Worm (Caenorhabditis elegans) whole organism, L1 larva: ENCODE measurements around the gene C14C10.10.

Experiments used
- C04F5.9 ChIP-seq: sonication (generic microtip); optimal IDR thresholded peaks from 2 replicates; lab custom pipeline; 2016; ENCODE audit warnings: missing genetic modification characterization, missing compliant biosample characterization
- C16A3.4 ChIP-seq: fragments of 150-350 bp; optimal IDR thresholded peaks from 2 replicates; lab custom pipeline; 2014; ENCODE audit warnings: missing biosample characterization, missing genetic modification characterization
- alr-1 ChIP-seq: fragments of 200-800 bp; sonication (Bioruptor generic); optimal IDR thresholded peaks from 2 replicates; lab custom pipeline; 2018; ENCODE audit warnings: borderline replicate concordance, mild to moderate bottlenecking, missing genetic modification characterization, missing compliant biosample characterization
- ceh-8 ChIP-seq: fragments of 200-800 bp; sonication (Bioruptor generic); optimal IDR thresholded peaks from 2 replicates; lab custom pipeline; 2018; ENCODE audit warnings: mild to moderate bottlenecking, missing genetic modification characterization, moderate library complexity, missing compliant biosample characterization
- ceh-82 ChIP-seq, 3 experiments: fragments of 150-350 bp in 1 of 3; sonication (generic microtip) in 2 of 3; optimal IDR thresholded peaks; 2 replicates each; lab custom pipeline; 2014 to 2017; ENCODE audit warnings: missing biosample characterization in 3 of 3, missing genetic modification characterization in 3 of 3
- ceh-90 ChIP-seq: sonication (generic microtip); optimal IDR thresholded peaks from 2 replicates; lab custom pipeline; 2016; ENCODE audit warnings: missing genetic modification characterization, missing compliant biosample characterization
- dsc-1 ChIP-seq: sonication (generic microtip); optimal IDR thresholded peaks from 2 replicates; lab custom pipeline; 2016; ENCODE audit warnings: mild to moderate bottlenecking, missing genetic modification characterization, missing compliant biosample characterization
- efl-1 ChIP-seq, 4 experiments: fragments of 150-350 bp; optimal IDR thresholded peaks in 3 of 4; peaks in 1 of 4; 1 replicate in 1 of 4; 2 replicates in 3 of 4; lab custom pipeline; 2014; ENCODE audit warnings: missing biosample characterization in 2 of 4, missing genetic modification characterization in 2 of 4, missing genetic modification reagents in 2 of 4
- ets-5 ChIP-seq: fragments of 200-800 bp; sonication (Bioruptor generic); IDR thresholded peaks from 2 replicates; pipeline ENCODE4 v1.3.6; 2022; ENCODE audit warnings: missing genetic modification characterization, missing compliant biosample characterization
- fkh-8 ChIP-seq: sonication (generic microtip); optimal IDR thresholded peaks from 2 replicates; lab custom pipeline; 2016; ENCODE audit warnings: mild to moderate bottlenecking, missing genetic modification characterization, missing compliant biosample characterization
- fos-1 ChIP-seq: fragments of 150-350 bp; optimal IDR thresholded peaks from 2 replicates; lab custom pipeline; 2014; ENCODE audit warnings: missing biosample characterization, missing genetic modification characterization
- jun-1 ChIP-seq: fragments of 150-350 bp; optimal IDR thresholded peaks from 2 replicates; lab custom pipeline; 2014; ENCODE audit warnings: missing biosample characterization, missing genetic modification reagents, missing genetic modification characterization
- lin-14 ChIP-seq: fragments of 200-800 bp; sonication (Bioruptor generic); optimal IDR thresholded peaks from 2 replicates; lab custom pipeline; 2018; ENCODE audit warnings: mild to moderate bottlenecking, missing genetic modification characterization, moderate library complexity, missing compliant biosample characterization
- lin-39 ChIP-seq: fragments of 150-350 bp; optimal IDR thresholded peaks from 2 replicates; lab custom pipeline; 2014; ENCODE audit warnings: missing biosample characterization, missing genetic modification reagents, missing genetic modification characterization
- mdl-1 ChIP-seq, 2 experiments: fragments of 150-350 bp; optimal IDR thresholded peaks; 2 replicates each; lab custom pipeline; 2014 to 2017; ENCODE audit warnings: missing biosample characterization in 2 of 2, missing genetic modification characterization in 2 of 2, inconsistent platforms in 1 of 2
- mef-2 ChIP-seq: fragments of 150-350 bp; optimal IDR thresholded peaks from 2 replicates; lab custom pipeline; 2014; ENCODE audit warnings: missing biosample characterization, missing genetic modification characterization
- mep-1 ChIP-seq: fragments of 150-350 bp; optimal IDR thresholded peaks from 2 replicates; lab custom pipeline; 2014; ENCODE audit warnings: missing biosample characterization, missing genetic modification characterization
- nhr-11 ChIP-seq: fragments of 150-350 bp; optimal IDR thresholded peaks from 2 replicates; lab custom pipeline; 2014; ENCODE audit warnings: missing biosample characterization, missing genetic modification characterization
- nhr-19 ChIP-seq: fragments of 200-800 bp; sonication (Bioruptor generic); conservative IDR thresholded peaks from 2 replicates; pipeline ENCODE4 v1.3.6; 2022; ENCODE audit warnings: missing genetic modification characterization, missing compliant biosample characterization
- nhr-20 ChIP-seq: sonication (generic microtip); optimal IDR thresholded peaks from 2 replicates; lab custom pipeline; 2016; ENCODE audit warnings: mild to moderate bottlenecking, missing genetic modification characterization, missing compliant biosample characterization
- nhr-237 ChIP-seq: fragments of 150-350 bp; optimal IDR thresholded peaks from 2 replicates; lab custom pipeline; 2014; ENCODE audit warnings: missing biosample characterization, missing genetic modification characterization
- nhr-71 ChIP-seq: sonication (generic microtip); optimal IDR thresholded peaks from 2 replicates; lab custom pipeline; 2016; ENCODE audit warnings: mild to moderate bottlenecking, missing genetic modification characterization, moderate library complexity, missing compliant biosample characterization
- nhr-76 ChIP-seq: sonication (generic microtip); optimal IDR thresholded peaks from 2 replicates; lab custom pipeline; 2017; ENCODE audit warnings: missing biosample characterization, missing genetic modification characterization
- nhr-90 ChIP-seq: sonication (generic microtip); optimal IDR thresholded peaks from 2 replicates; lab custom pipeline; 2016; ENCODE audit warnings: mild to moderate bottlenecking, missing genetic modification characterization, missing compliant biosample characterization; ENCODE audit not compliant: poor library complexity
- pax-3 ChIP-seq: fragments of 200-800 bp; sonication (Bioruptor generic); optimal IDR thresholded peaks from 2 replicates; lab custom pipeline; 2018; ENCODE audit warnings: mild to moderate bottlenecking, missing genetic modification characterization, moderate library complexity, missing compliant biosample characterization
- skn-1 ChIP-seq: fragments of 150-350 bp; optimal IDR thresholded peaks from 2 replicates; lab custom pipeline; 2014; ENCODE audit warnings: missing biosample characterization, missing genetic modification characterization
- snpc-4 ChIP-seq: fragments of 150-350 bp; optimal IDR thresholded peaks from 2 replicates; lab custom pipeline; 2014; ENCODE audit warnings: missing biosample characterization, missing genetic modification characterization
- snu-23 ChIP-seq: sonication (generic microtip); optimal IDR thresholded peaks from 2 replicates; lab custom pipeline; 2016; ENCODE audit warnings: missing genetic modification characterization, missing compliant biosample characterization
- sox-4 ChIP-seq: sonication (generic microtip); optimal IDR thresholded peaks from 2 replicates; lab custom pipeline; 2016; ENCODE audit warnings: missing genetic modification characterization, missing compliant biosample characterization
- sptf-1 ChIP-seq: fragments of 150-350 bp; optimal IDR thresholded peaks from 2 replicates; lab custom pipeline; 2014; ENCODE audit warnings: missing biosample characterization, missing genetic modification characterization
- tbx-2 ChIP-seq: sonication (generic microtip); optimal IDR thresholded peaks from 2 replicates; lab custom pipeline; 2016; ENCODE audit warnings: missing genetic modification characterization, missing compliant biosample characterization
- unc-130 ChIP-seq: fragments of 150-350 bp; optimal IDR thresholded peaks from 2 replicates; lab custom pipeline; 2017; ENCODE audit warnings: missing biosample characterization, missing genetic modification characterization, inconsistent platforms
- unc-30 ChIP-seq: sonication (generic microtip); optimal IDR thresholded peaks from 2 replicates; lab custom pipeline; 2017; ENCODE audit warnings: missing biosample characterization, missing genetic modification characterization
- unc-62 ChIP-seq: fragments of 150-350 bp; optimal IDR thresholded peaks from 2 replicates; lab custom pipeline; 2014; ENCODE audit warnings: missing biosample characterization, missing genetic modification reagents, missing genetic modification characterization
- vab-15 ChIP-seq: sonication (generic microtip); optimal IDR thresholded peaks from 2 replicates; lab custom pipeline; 2017; ENCODE audit warnings: missing genotype, mild to moderate bottlenecking, missing genetic modification characterization, missing compliant biosample characterization
- zip-4 ChIP-seq: fragments of 200-800 bp; sonication (Bioruptor generic); optimal IDR thresholded peaks from 2 replicates; lab custom pipeline; 2018; ENCODE audit warnings: mild to moderate bottlenecking, missing genetic modification characterization, moderate library complexity, missing compliant biosample characterization
- ztf-4 ChIP-seq: fragments of 150-350 bp; optimal IDR thresholded peaks from 2 replicates; lab custom pipeline; 2014; ENCODE audit warnings: missing biosample characterization, missing genetic modification characterization

C14C10.10 gene

ce11 chrV:12584771-12585170 lies 14.2 kb downstream of the C14C10.10 start:
- TF ChIP-seq mdl-1 (tag; optimal IDR thresholded peaks at IDR 0.05; lab: Kevin White, UChicago) (no peak), lin-39 (no peak), nhr-19 (GFP tag; lab: Robert Waterston, UW) (no peak), lin-14 (GFP tag; lab: Kevin White, UChicago) (peak; percentile 34), pax-3 (tag; lab: Kevin White, UChicago) (peak; percentile 5)

ce11 chrV:12583421-12583820 lies 15.5 kb downstream of the C14C10.10 start:
- TF ChIP-seq tbx-2 (tag; lab: Kevin White, UChicago) (peak; percentile 25), nhr-71 (tag; lab: Kevin White, UChicago) (peak; percentile 24), unc-62 (no peak), efl-1 (optimal IDR thresholded peaks at IDR 0.05; lab: Kevin White, UChicago) (no peak), efl-1 (GFP tag; optimal IDR thresholded peaks at IDR 0.05 in 1 of 2; lab: Kevin White, UChicago) (peak in 1 of 2 experiments; percentile 20), ceh-8 (GFP tag; lab: Kevin White, UChicago) (no peak), lin-14 (GFP tag; lab: Kevin White, UChicago) (peak; percentile 52)

DNA sequence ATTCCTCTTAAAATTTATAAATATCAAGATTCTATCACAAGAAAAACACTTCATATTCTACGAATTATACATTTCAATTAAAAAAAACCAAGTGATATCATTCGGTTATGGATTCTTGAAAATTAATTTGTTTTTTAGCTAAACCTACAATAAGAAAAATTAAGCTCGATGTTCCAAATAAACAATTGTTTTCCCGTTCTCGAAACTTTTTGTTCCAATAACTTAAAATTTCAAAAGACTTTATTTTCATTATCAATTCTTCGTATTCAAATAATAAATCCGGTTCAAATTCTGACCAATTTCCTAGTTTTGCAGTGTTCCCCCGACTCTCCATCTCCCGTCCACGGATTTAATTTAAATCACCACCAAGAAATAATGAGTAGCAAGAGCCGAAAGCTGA lies 19.6 kb downstream of the C14C10.10 start, which contains the start of gene E02A10.3:
E02A10.3 (plus strand) TSS at position 301 of the 400 bp plus-strand sequence.
- TF ChIP-seq alr-1 (tag; lab: Kevin White, UChicago), result no peak
- TF ChIP-seq nhr-11 (tag; lab: Kevin White, UChicago), result no peak
- TF ChIP-seq mep-1 (tag; lab: Kevin White, UChicago), result no peak
- TF ChIP-seq nhr-237, result no peak
- TF ChIP-seq mef-2 (tag; lab: Kevin White, UChicago), result no peak
- no peak for TF ChIP-seq ets-5 (GFP tag; lab: Robert Waterston, UW)

DNA sequence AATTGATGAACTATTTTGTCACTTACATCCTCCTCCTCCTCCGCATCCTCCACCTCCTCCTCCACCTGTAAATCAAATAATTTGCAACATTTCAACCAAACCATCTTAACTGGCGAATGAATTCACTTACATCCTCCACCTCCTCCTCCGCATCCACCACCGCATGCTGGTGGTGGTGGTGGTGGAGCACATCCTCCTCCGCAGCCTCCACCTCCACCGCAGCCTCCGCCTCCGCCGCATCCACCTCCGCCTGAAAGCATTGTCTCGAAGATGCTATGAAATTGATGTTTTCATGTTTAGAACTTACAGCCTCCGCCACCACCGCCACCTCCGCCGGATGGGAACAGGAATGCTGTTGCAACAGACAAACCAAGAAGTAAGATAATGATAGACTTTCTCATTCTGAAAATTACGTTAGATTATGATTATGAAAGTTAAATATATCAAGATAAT lies 22.4 kb downstream of the C14C10.10 start, which contains the start of gene grl-23:
grl-23 (minus strand) TSS at position 403 of the 453 bp plus-strand sequence.
- TF ChIP-seq C04F5.9 (tag; lab: Kevin White, UChicago), result no peak
- TF ChIP-seq unc-30, result no peak
- no peak for TF ChIP-seq snpc-4 (tag; lab: Kevin White, UChicago)
- no peak for TF ChIP-seq nhr-76 (tag; lab: Kevin White, UChicago)
- TF ChIP-seq nhr-71 (tag; lab: Kevin White, UChicago), result no peak
- TF ChIP-seq nhr-20 (tag; lab: Kevin White, UChicago), result no peak
- TF ChIP-seq ceh-90 (tag; lab: Kevin White, UChicago), result no peak

DNA sequence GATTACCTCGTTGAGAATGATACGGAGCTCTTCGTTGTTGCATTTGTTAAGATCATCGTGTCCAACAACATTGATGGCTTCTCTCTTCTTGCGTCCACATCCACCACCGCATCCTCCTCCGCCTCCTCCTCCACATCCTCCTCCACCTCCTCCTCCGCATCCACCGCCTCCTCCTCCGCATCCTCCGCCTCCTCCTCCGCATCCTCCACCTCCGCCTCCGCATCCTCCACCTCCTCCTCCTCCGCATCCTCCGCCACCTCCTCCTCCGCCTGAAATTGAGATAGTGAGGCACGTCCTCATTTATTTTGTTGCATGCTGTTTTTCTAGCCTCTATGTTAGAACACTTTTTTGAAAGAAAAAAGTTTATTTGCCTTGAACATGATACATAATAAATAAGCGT lies 23.1 kb downstream of the C14C10.10 start:
- TF ChIP-seq C16A3.4 (tag; lab: Kevin White, UChicago) (no peak), sox-4 (tag; lab: Kevin White, UChicago) (no peak), ceh-8 (GFP tag; lab: Kevin White, UChicago) (peak; percentile 68), mdl-1 (tag; optimal IDR thresholded peaks at IDR 0.05; lab: Kevin White, UChicago) (no peak), nhr-90 (no peak)
- TF ChIP-seq, all 84 proteins: peak for 1

ce11 chrV:12570271-12570670 lies 28.7 kb downstream of the C14C10.10 start:
- TF ChIP-seq ets-5 (GFP tag; lab: Robert Waterston, UW) (no peak), fkh-8 (tag; lab: Kevin White, UChicago) (peak; percentile 42), dsc-1 (tag; lab: Kevin White, UChicago) (peak; percentile 69), sptf-1 (tag; lab: Kevin White, UChicago) (no peak), jun-1 (tag; lab: Kevin White, UChicago) (no peak), alr-1 (tag; lab: Kevin White, UChicago) (no peak), snu-23 (GFP tag; lab: Kevin White, UChicago) (no peak), skn-1 (tag; lab: Kevin White, UChicago) (no peak), pax-3 (tag; lab: Kevin White, UChicago) (peak; percentile 60), ceh-82 (tag; optimal IDR thresholded peaks at IDR 0.05; lab: Kevin White, UChicago) (no peak), nhr-76 (tag; lab: Kevin White, UChicago) (no peak), zip-4 (GFP tag; lab: Kevin White, UChicago) (no peak), vab-15 (tag; lab: Kevin White, UChicago) (no peak), unc-130 (tag; lab: Kevin White, UChicago) (no peak), ztf-4 (tag; lab: Kevin White, UChicago) (no peak), fos-1 (no peak), tbx-2 (tag; lab: Kevin White, UChicago) (no peak)
